Worm (Caenorhabditis elegans): Measurements from ENCODE around the gene dnj-23.

dnj-23 gene

DNA sequence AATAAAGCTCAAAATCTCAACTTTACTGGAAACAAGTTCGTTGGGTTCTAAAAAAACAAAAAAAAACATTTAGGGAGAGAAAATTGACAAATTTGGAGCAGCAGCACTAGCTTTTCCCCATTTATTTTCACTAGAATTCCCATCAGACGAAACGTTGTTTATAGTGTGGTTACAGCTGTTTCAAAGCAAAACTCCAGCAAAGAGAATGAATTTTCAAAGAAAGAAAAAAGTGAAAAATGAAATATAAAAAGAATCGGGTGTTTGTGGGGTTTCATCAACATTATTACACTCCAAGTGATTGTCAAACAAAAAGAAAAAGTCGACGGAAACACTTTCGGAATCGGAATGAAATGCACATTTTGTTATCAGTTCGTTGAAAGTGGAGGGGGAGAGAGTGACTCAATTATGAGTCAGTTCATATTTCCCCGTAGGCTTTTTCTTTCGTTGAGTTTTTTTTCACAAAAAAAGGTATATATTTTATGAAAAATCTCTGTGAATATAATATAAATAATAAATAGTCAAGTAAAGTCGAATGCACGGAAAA lies 14.1 kb downstream of the dnj-23 start (continued):
- TF ChIP-seq lin-29 (GFP tag; IDR thresholded peaks at IDR 0.05) (no peak), zfp-3 (GFP tag; conservative IDR thresholded peaks at IDR 0.05) (no peak), ceh-28 (tag; optimal IDR thresholded peaks at IDR 0.05) (no peak), ceh-82 (tag; optimal IDR thresholded peaks at IDR 0.05) (no peak), madf-9 (GFP tag; conservative IDR thresholded peaks at IDR 0.05) (no peak), nhr-111 (GFP tag; optimal IDR thresholded peaks at IDR 0.05) (no peak), mdt-29 (GFP tag; IDR thresholded peaks at IDR 0.05) (no peak), nhr-10 (tag; optimal IDR thresholded peaks at IDR 0.05) (no peak), ceh-20 (GFP tag; IDR thresholded peaks at IDR 0.05) (no peak), mes-2 (tag; optimal IDR thresholded peaks at IDR 0.05; ENCODE audit: poor library complexity, severe bottlenecking) (no peak), pqm-1 (tag; optimal IDR thresholded peaks at IDR 0.05) (peak; percentile 73), Y48G9A.11 (GFP tag; IDR thresholded peaks at IDR 0.05) (no peak), nhr-102 (tag; optimal IDR thresholded peaks at IDR 0.05) (no peak), aha-1 (tag) (no peak), ZK337.2 (GFP tag; IDR thresholded peaks at IDR 0.05) (no peak), ceh-62 (tag; optimal IDR thresholded peaks at IDR 0.05) (no peak), aly-2 (tag; optimal IDR thresholded peaks at IDR 0.05) (no peak), madf-5 (GFP tag; IDR thresholded peaks at IDR 0.05) (no peak), vab-7 (GFP tag; IDR thresholded peaks at IDR 0.05) (no peak), tag-97 (GFP tag; IDR thresholded peaks at IDR 0.05) (no peak), mxl-3 (GFP tag; optimal IDR thresholded peaks at IDR 0.05) (no peak), zip-11 (GFP tag; IDR thresholded peaks at IDR 0.05) (no peak), pha-4 (GFP tag; IDR thresholded peaks at IDR 0.05) (no peak), pha-4 (tag; optimal IDR thresholded peaks at IDR 0.05) (no peak), jun-1 (tag; optimal IDR thresholded peaks at IDR 0.05) (no peak), unc-39 (tag; optimal IDR thresholded peaks at IDR 0.05) (no peak), zip-2 (tag; optimal IDR thresholded peaks at IDR 0.05) (no peak), nhr-42 (GFP tag; IDR thresholded peaks at IDR 0.05) (no peak), lin-15B (tag; optimal IDR thresholded peaks at IDR 0.05) (no peak), F10B5.3 (tag; optimal IDR thresholded peaks at IDR 0.05) (no peak), dmd-8 (GFP tag; IDR thresholded peaks at IDR 0.05) (no peak), zfp-2 (tag; optimal IDR thresholded peaks at IDR 0.05) (no peak), egl-27 (tag; optimal IDR thresholded peaks at IDR 0.05) (no peak), set-16 (GFP tag; IDR thresholded peaks at IDR 0.05) (no peak), skn-1 (tag; optimal IDR thresholded peaks at IDR 0.05) (no peak), ces-1 (GFP tag; optimal IDR thresholded peaks at IDR 0.05) (no peak), nhr-41 (GFP tag; IDR thresholded peaks at IDR 0.05) (no peak), mep-1 (tag; optimal IDR thresholded peaks at IDR 0.05) (no peak), daf-16 (GFP tag; optimal IDR thresholded peaks at IDR 0.05) (no peak), daf-16 (tag; optimal IDR thresholded peaks at IDR 0.05) (peak; percentile 54), snpc-4 (tag; optimal IDR thresholded peaks at IDR 0.05) (no peak), hif-1 (tag; optimal IDR thresholded peaks at IDR 0.05) (no peak), nhr-237 (tag; optimal IDR thresholded peaks at IDR 0.05) (no peak), unc-62 (GFP tag; optimal IDR thresholded peaks at IDR 0.05 in 1 of 2) (peak in 1 of 2 experiments; percentile 95), unc-62 (tag; optimal IDR thresholded peaks at IDR 0.05) (no peak), nhr-28 (tag; optimal IDR thresholded peaks at IDR 0.05) (peak; percentile 62), Y5F2A.4 (GFP tag; optimal IDR thresholded peaks at IDR 0.05) (no peak), dmd-6 (GFP tag; IDR thresholded peaks at IDR 0.05) (peak; percentile 55; the same call in 1 of the 2 replicates), lin-38 (GFP tag; IDR thresholded peaks at IDR 0.05) (no peak), nhr-25 (tag; optimal IDR thresholded peaks at IDR 0.05; ENCODE audit: borderline replicate concordance, insufficient read depth) (no peak), egl-43 (GFP tag; IDR thresholded peaks at IDR 0.05) (no peak), dmd-9 (GFP tag; IDR thresholded peaks at IDR 0.05) (no peak), T26A8.4 (GFP tag; IDR thresholded peaks at IDR 0.05) (no peak)
